Worm (Caenorhabditis elegans) whole organism, late embryonic: Measurements from ENCODE around the gene clec-231.

Source experiments
- K09A11.1 ChIP-seq: sonication (generic microtip); optimal IDR thresholded peaks from 2 replicates; lab custom pipeline; 2017; ENCODE audit warnings: antibody characterized with exemption, mild to moderate bottlenecking, missing genetic modification characterization, missing compliant biosample characterization; ENCODE audit not compliant: insufficient read depth
- ceh-19 ChIP-seq: fragments of 200-800 bp; sonication (Bioruptor generic); optimal IDR thresholded peaks from 2 replicates; lab custom pipeline; 2018; ENCODE audit warnings: mild to moderate bottlenecking, missing genetic modification characterization, missing compliant biosample characterization
- ceh-48 ChIP-seq: sonication (generic microtip); optimal IDR thresholded peaks from 2 replicates; lab custom pipeline; 2016; ENCODE audit warnings: missing genetic modification characterization, inconsistent platforms, missing compliant biosample characterization
- ceh-9 ChIP-seq: sonication (generic microtip); optimal IDR thresholded peaks from 2 replicates; lab custom pipeline; 2016; ENCODE audit warnings: mild to moderate bottlenecking, missing genetic modification characterization, inconsistent platforms, missing compliant biosample characterization
- hlh-13 ChIP-seq: fragments of 200-800 bp; sonication (Bioruptor generic); optimal IDR thresholded peaks from 2 replicates; lab custom pipeline; 2018; ENCODE audit warnings: mild to moderate bottlenecking, missing genetic modification characterization, missing compliant biosample characterization
- lim-6 ChIP-seq: sonication (generic microtip); optimal IDR thresholded peaks from 2 replicates; lab custom pipeline; 2016; ENCODE audit warnings: missing genetic modification characterization, missing compliant biosample characterization
- nfya-1 ChIP-seq: sonication (generic microtip); optimal IDR thresholded peaks from 2 replicates; lab custom pipeline; 2017; ENCODE audit warnings: missing genetic modification characterization, mild to moderate bottlenecking, missing compliant biosample characterization, antibody characterized with exemption, moderate library complexity
- nhr-232 ChIP-seq: sonication (generic microtip); optimal IDR thresholded peaks from 2 replicates; lab custom pipeline; 2016; ENCODE audit warnings: missing genetic modification characterization, missing compliant biosample characterization
- pat-9 ChIP-seq: fragments of 200-800 bp; sonication (Bioruptor generic); optimal IDR thresholded peaks from 2 replicates; lab custom pipeline; 2018; ENCODE audit warnings: mild to moderate bottlenecking, missing genetic modification characterization, moderate library complexity, missing compliant biosample characterization
- pha-4 ChIP-seq: fragments of 150-350 bp; optimal IDR thresholded peaks from 2 replicates; lab custom pipeline; 2018; ENCODE audit warnings: missing biosample characterization, missing genetic modification reagents, missing genetic modification characterization
- rnt-1 ChIP-seq: sonication (generic microtip); optimal IDR thresholded peaks from 2 replicates; lab custom pipeline; 2016; ENCODE audit warnings: missing genetic modification characterization, missing compliant biosample characterization
- tbx-2 ChIP-seq: sonication (generic microtip); optimal IDR thresholded peaks from 2 replicates; lab custom pipeline; 2016; ENCODE audit warnings: missing genetic modification characterization, missing compliant biosample characterization
- unc-55 ChIP-seq: sonication (generic microtip); optimal IDR thresholded peaks from 2 replicates; lab custom pipeline; 2017; ENCODE audit warnings: missing biosample characterization, missing genetic modification reagents, missing genetic modification characterization

ce11 chrV:15310780-15311179 lies 39.7 kb downstream of the clec-231 start, which contains the start of gene irld-62:
- no peak for TF ChIP-seq ceh-19
- no peak for TF ChIP-seq nhr-232 (tag; lab: Kevin White, UChicago)
- TF ChIP-seq lim-6 (tag; lab: Kevin White, UChicago), result no peak
- no peak for TF ChIP-seq nfya-1 (tag; lab: Kevin White, UChicago)
- TF ChIP-seq ceh-9, result no peak
- TF ChIP-seq ceh-48 (tag; lab: Kevin White, UChicago), result no peak
- TF ChIP-seq tbx-2 (tag; lab: Kevin White, UChicago), result no peak
- no peak for TF ChIP-seq rnt-1
- no peak for TF ChIP-seq hlh-13
- TF ChIP-seq unc-55 (GFP tag; lab: Kevin White, UChicago), result no peak
- TF ChIP-seq pat-9 (tag; lab: Kevin White, UChicago), result no peak
- TF ChIP-seq pha-4 (tag; lab: Kevin White, UChicago), result no peak
- TF ChIP-seq K09A11.1, result no peak
